Worm (Caenorhabditis elegans): ENCODE data around the gene bgnt-1.2.
"Not testable (repeated sequence)": the region's sequence is repeated elsewhere in the genome, so short reads cannot be mapped to it uniquely, and the experiment has no call there.

The bgnt-1.2 gene

DNA sequence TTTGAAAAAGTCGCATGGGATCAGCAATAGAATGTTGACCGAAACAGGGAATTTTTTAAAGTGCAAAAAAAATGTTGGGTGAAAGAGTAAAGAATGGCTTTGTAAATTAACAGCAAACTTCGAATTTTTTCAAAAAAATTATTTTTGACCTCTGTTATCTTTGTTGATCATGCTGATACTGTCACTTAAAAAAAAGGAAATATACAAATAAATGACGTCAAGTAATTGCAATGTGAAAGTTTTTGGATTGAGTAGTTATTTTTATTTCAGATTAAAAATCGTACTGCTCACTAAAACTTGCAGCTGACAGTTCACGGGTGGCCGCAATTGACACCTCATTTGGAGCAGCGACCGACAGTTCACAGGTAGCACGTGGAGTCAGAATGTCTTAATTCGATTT is 32.4 kb upstream of the bgnt-1.2 start, which contains the start of gene C45H4.13:
Gene C45H4.13, minus strand, starts transcription at position 101 of the 400 bp plus-strand sequence.
- TF ChIP-seq elt-3 (tag; optimal IDR thresholded peaks at IDR 0.05): no peak
- no peak for TF ChIP-seq M03D4.4 (tag; optimal IDR thresholded peaks at IDR 0.05)
- TF ChIP-seq lsy-2 (tag; optimal IDR thresholded peaks at IDR 0.05): no peak
- TF ChIP-seq nhr-237 (tag; optimal IDR thresholded peaks at IDR 0.05): no peak
- no peak for TF ChIP-seq blmp-1 (tag; optimal IDR thresholded peaks at IDR 0.05)
- no peak for TF ChIP-seq nhr-28 (tag; optimal IDR thresholded peaks at IDR 0.05)

DNA sequence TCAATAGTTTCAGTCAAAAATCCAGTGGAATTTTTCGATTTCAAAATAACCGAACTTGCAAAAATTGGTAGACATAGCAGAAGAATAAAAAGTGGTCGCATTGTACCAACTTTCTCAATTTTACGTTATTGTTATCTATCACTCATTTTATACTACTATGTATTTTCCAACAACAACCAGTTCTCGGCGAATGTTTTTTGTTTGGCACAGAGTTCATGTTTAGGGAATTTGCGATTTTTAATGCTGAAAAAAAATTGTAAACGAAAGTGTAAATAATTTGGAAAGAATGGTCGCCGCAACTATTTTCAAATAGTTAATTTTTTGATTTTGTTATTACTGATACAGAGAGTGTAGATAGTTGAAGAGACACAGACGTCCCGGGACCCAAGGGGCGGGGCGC is 31.0 kb upstream of the bgnt-1.2 start, which contains the start of gene C45H4.21:
Gene C45H4.21, minus strand, starts transcription at position 101 of the 400 bp plus-strand sequence.
- TF ChIP-seq flh-1 (GFP tag; optimal IDR thresholded peaks at IDR 0.05) (no peak), nhr-2 (tag; optimal IDR thresholded peaks at IDR 0.05) (no peak), sem-2 (GFP tag; optimal IDR thresholded peaks at IDR 0.05) (no peak), nhr-28 (tag; optimal IDR thresholded peaks at IDR 0.05) (no peak), ztf-11 (tag; optimal IDR thresholded peaks at IDR 0.05) (no peak), cnd-1 (tag; optimal IDR thresholded peaks at IDR 0.05) (no peak), mls-2 (tag; optimal IDR thresholded peaks at IDR 0.05) (no peak), snpc-4 (tag; optimal IDR thresholded peaks at IDR 0.05) (no peak)

- TF ChIP-seq unc-62 (GFP tag; optimal IDR thresholded peaks at IDR 0.05): no peak
- TF ChIP-seq sem-2 (GFP tag; optimal IDR thresholded peaks at IDR 0.05): no peak
- no peak for TF ChIP-seq nhr-237 (tag; optimal IDR thresholded peaks at IDR 0.05)
Observed at ce11 chrV:2146795-2147194, 28.3 kb upstream of the bgnt-1.2 start, which contains the start of gene srbc-20. Gene srbc-20 (plus strand): TSS chrV:2147095.

- TF ChIP-seq ham-2 (GFP tag; optimal IDR thresholded peaks at IDR 0.05) (no peak), bed-3 (GFP tag; optimal IDR thresholded peaks at IDR 0.05) (no peak), ceh-39 (tag; optimal IDR thresholded peaks at IDR 0.05) (no peak), sem-2 (GFP tag; optimal IDR thresholded peaks at IDR 0.05) (no peak), lin-32 (GFP tag; optimal IDR thresholded peaks at IDR 0.05) (no peak), mep-1 (tag; optimal IDR thresholded peaks at IDR 0.05) (no peak), ztf-11 (tag; optimal IDR thresholded peaks at IDR 0.05) (no peak), blmp-1 (tag; optimal IDR thresholded peaks at IDR 0.05) (no peak), tbx-8 (GFP tag; optimal IDR thresholded peaks at IDR 0.05) (no peak), mls-2 (tag; optimal IDR thresholded peaks at IDR 0.05) (no peak), lsy-2 (tag; optimal IDR thresholded peaks at IDR 0.05) (no peak), hlh-1 (tag; optimal IDR thresholded peaks at IDR 0.05) (no peak), M03D4.4 (tag; optimal IDR thresholded peaks at IDR 0.05) (no peak), flh-1 (GFP tag; optimal IDR thresholded peaks at IDR 0.05) (no peak), zip-8 (tag; optimal IDR thresholded peaks at IDR 0.05) (no peak), sptf-1 (tag; optimal IDR thresholded peaks at IDR 0.05) (no peak), unc-62 (GFP tag; optimal IDR thresholded peaks at IDR 0.05) (no peak)
Observed at ce11 chrV:2146044-2146443, 27.6 kb upstream of the bgnt-1.2 start, which contains the start of gene str-52. Gene str-52 (minus strand): TSS chrV:2146144.

- not testable (repeated sequence) for TF ChIP-seq nhr-28 (tag; optimal IDR thresholded peaks at IDR 0.05); sptf-1 (tag; optimal IDR thresholded peaks at IDR 0.05); unc-120 (tag; optimal IDR thresholded peaks at IDR 0.05; ENCODE audit: poor library complexity, severe bottlenecking)
Observed at ce11 chrV:2144408-2144807, 25.9 kb upstream of the bgnt-1.2 start, which contains the start of gene F22F7.12. Gene F22F7.12 (minus strand): TSS chrV:2144508.

- TF ChIP-seq unc-62 (GFP tag; optimal IDR thresholded peaks at IDR 0.05) (no peak), blmp-1 (tag; optimal IDR thresholded peaks at IDR 0.05) (no peak), nhr-76 (tag; optimal IDR thresholded peaks at IDR 0.05) (no peak), snpc-4 (tag; optimal IDR thresholded peaks at IDR 0.05) (no peak), mab-5 (tag; optimal IDR thresholded peaks at IDR 0.05) (no peak), lsy-2 (tag; optimal IDR thresholded peaks at IDR 0.05) (no peak), sem-2 (GFP tag; optimal IDR thresholded peaks at IDR 0.05) (no peak), mls-2 (tag; optimal IDR thresholded peaks at IDR 0.05) (no peak), ham-2 (GFP tag; optimal IDR thresholded peaks at IDR 0.05) (no peak), pha-4 (tag; optimal IDR thresholded peaks at IDR 0.05) (no peak), tbx-8 (GFP tag; optimal IDR thresholded peaks at IDR 0.05) (no peak), unc-120 (tag; optimal IDR thresholded peaks at IDR 0.05; ENCODE audit: poor library complexity, severe bottlenecking) (no peak), M03D4.4 (tag; optimal IDR thresholded peaks at IDR 0.05) (no peak)
Observed at ce11 chrV:2139918-2140317, 21.4 kb upstream of the bgnt-1.2 start, which contains the start of gene F22F7.7. Gene F22F7.7 (minus strand): TSS chrV:2140042.

DNA sequence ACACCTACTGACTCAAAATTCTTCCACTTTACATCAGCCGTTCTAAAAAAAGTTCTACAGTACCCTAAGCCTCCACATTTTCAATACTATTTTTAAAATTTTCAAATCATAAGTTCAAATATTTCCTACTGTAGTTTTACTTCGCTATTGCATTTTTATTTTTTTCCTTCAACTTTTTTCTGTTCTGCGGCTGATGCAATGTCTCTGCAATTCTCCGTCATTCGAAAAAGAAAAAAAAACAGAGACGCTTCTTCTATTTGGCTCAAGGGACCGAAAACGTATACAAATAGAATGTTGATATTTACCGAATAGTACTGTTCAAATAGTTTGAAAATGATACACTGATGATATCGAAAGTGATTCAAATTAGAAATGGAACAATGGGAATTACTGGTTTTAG is 19.8 kb upstream of the bgnt-1.2 start:
- TF ChIP-seq ceh-43 (GFP tag; optimal IDR thresholded peaks at IDR 0.05): no peak
- no peak for TF ChIP-seq unc-120 (tag; optimal IDR thresholded peaks at IDR 0.05; ENCODE audit: poor library complexity, severe bottlenecking)
- no peak for TF ChIP-seq snpc-4 (tag; optimal IDR thresholded peaks at IDR 0.05)
